Fruit fly (Drosophila melanogaster) whole organism, embryonic: Measurements from ENCODE around the gene Cyp310a1.
A peak's percentile ranks its signal among the peaks of the same experiment; 100 is the strongest.

Experiments used
- Bteb2 ChIP-seq: fragments of 200-800 bp; sonication (Bioruptor generic); optimal IDR thresholded peaks from 2 replicates; lab custom pipeline; 2016; ENCODE audit warnings: missing biosample characterization, missing genetic modification characterization
- CG10565 ChIP-seq: fragments of 200-800 bp; sonication (Bioruptor generic); optimal IDR thresholded peaks from 3 replicates; lab custom pipeline; 2016; ENCODE audit warnings: missing biosample characterization, mild to moderate bottlenecking, missing genetic modification characterization
- CG13894 ChIP-seq: fragments of 200-800 bp; sonication (Bioruptor generic); optimal IDR thresholded peaks from 3 replicates; lab custom pipeline; 2018; ENCODE audit warnings: missing biosample characterization, mild to moderate bottlenecking, missing genetic modification characterization, moderate library complexity
- CG14050 ChIP-seq: fragments of 200-800 bp; sonication (Bioruptor generic); IDR thresholded peaks from 3 replicates; pipeline ENCODE4 v1.3.6; 2022; ENCODE audit warnings: missing biosample characterization, missing genetic modification characterization
- CG14667 ChIP-seq: fragments of 200-800 bp; sonication (Bioruptor generic); IDR thresholded peaks from 2 replicates; pipeline ENCODE4 v1.3.6; 2022; ENCODE audit warnings: missing biosample characterization, missing genetic modification characterization
- CG1603 ChIP-seq: fragments of 200-800 bp; sonication (Bioruptor generic); optimal IDR thresholded peaks from 2 replicates; lab custom pipeline; 2019; ENCODE audit warnings: missing biosample characterization, mild to moderate bottlenecking, missing genetic modification characterization, moderate library complexity
- CG1647 ChIP-seq: fragments of 200-800 bp; sonication (Bioruptor generic); optimal IDR thresholded peaks from 3 replicates; lab custom pipeline; 2016; ENCODE audit warnings: missing biosample characterization, missing genetic modification characterization
- CG16779 ChIP-seq: fragments of 200-800 bp; sonication (Bioruptor generic); IDR thresholded peaks from 2 replicates; pipeline ENCODE4 v1.3.6; 2022; ENCODE audit warnings: missing biosample characterization, missing genetic modification characterization
- CG17361 ChIP-seq: fragments of 200-800 bp; sonication (Bioruptor generic); IDR thresholded peaks from 3 replicates; pipeline ENCODE4 v1.3.6; 2022; ENCODE audit warnings: missing biosample characterization, missing genetic modification characterization
- CG17612 ChIP-seq: fragments of 200-800 bp; sonication (Bioruptor generic); IDR thresholded peaks from 2 replicates; pipeline ENCODE4 v1.3.6; 2022; ENCODE audit warnings: missing biosample characterization, missing genetic modification characterization
- CG17829 ChIP-seq: fragments of 200-800 bp; optimal IDR thresholded peaks from 2 replicates; lab custom pipeline; 2019; ENCODE audit warnings: missing biosample characterization, mild to moderate bottlenecking, missing genetic modification characterization, moderate library complexity
- CG18599 ChIP-seq: fragments of 200-800 bp; sonication (Bioruptor generic); optimal IDR thresholded peaks from 3 replicates; lab custom pipeline; 2017; ENCODE audit warnings: missing biosample characterization, missing genetic modification characterization, mild to moderate bottlenecking, moderate library complexity, missing genetic modification reagents
- CG2116 ChIP-seq: fragments of 200-800 bp; sonication (Bioruptor generic); optimal IDR thresholded peaks from 3 replicates; lab custom pipeline; 2018; ENCODE audit warnings: missing biosample characterization, mild to moderate bottlenecking, missing genetic modification characterization
- CG33213 ChIP-seq: fragments of 200-800 bp; sonication (Bioruptor generic); optimal IDR thresholded peaks from 3 replicates; lab custom pipeline; 2016; ENCODE audit warnings: missing biosample characterization, missing genetic modification characterization
- CG4404 ChIP-seq: fragments of 200-800 bp; sonication (Bioruptor generic); IDR thresholded peaks from 2 replicates; pipeline ENCODE4 v1.3.6; 2022; ENCODE audit warnings: missing biosample characterization, missing genetic modification characterization
- CG5180 ChIP-seq: fragments of 200-800 bp; sonication (Bioruptor generic); optimal IDR thresholded peaks from 3 replicates; lab custom pipeline; 2017; ENCODE audit warnings: missing biosample characterization, missing genetic modification characterization, mild to moderate bottlenecking, moderate library complexity, missing genetic modification reagents
- CG7786 ChIP-seq: fragments of 200-800 bp; sonication (Bioruptor generic); optimal IDR thresholded peaks from 2 replicates; lab custom pipeline; 2016; ENCODE audit warnings: missing biosample characterization, missing genetic modification characterization
- CG7928 ChIP-seq: fragments of 200-800 bp; sonication (Bioruptor generic); optimal IDR thresholded peaks from 2 replicates; lab custom pipeline; 2017; ENCODE audit warnings: missing biosample characterization, mild to moderate bottlenecking, missing genetic modification characterization
- CG8765 ChIP-seq: fragments of 200-800 bp; sonication (Bioruptor generic); IDR thresholded peaks from 2 replicates; pipeline ENCODE4 v1.3.6; 2022; ENCODE audit warnings: missing biosample characterization, missing genetic modification characterization
- CG9932 ChIP-seq: fragments of 200-800 bp; sonication (Bioruptor generic); IDR thresholded peaks from 2 replicates; pipeline ENCODE4 v1.3.6; 2022; ENCODE audit warnings: missing biosample characterization, missing genetic modification characterization
- Fer2 ChIP-seq: fragments of 200-800 bp; sonication (Bioruptor generic); optimal IDR thresholded peaks from 2 replicates; lab custom pipeline; 2018; ENCODE audit warnings: missing biosample characterization, mild to moderate bottlenecking, missing genetic modification characterization, moderate library complexity
- Gug ChIP-seq: fragments of 200-800 bp; sonication (Bioruptor generic); IDR thresholded peaks from 4 replicates; pipeline ENCODE4 v1.3.6; 2022; ENCODE audit warnings: missing biosample characterization, missing genetic modification characterization
- Hey ChIP-seq: fragments of 200-800 bp; sonication (Bioruptor generic); optimal IDR thresholded peaks from 3 replicates; lab custom pipeline; 2018; ENCODE audit warnings: missing biosample characterization, mild to moderate bottlenecking, missing genetic modification characterization
- Hmr ChIP-seq: fragments of 200-800 bp; sonication (Bioruptor generic); optimal IDR thresholded peaks from 3 replicates; lab custom pipeline; 2017; ENCODE audit warnings: mild to moderate bottlenecking, missing biosample characterization, missing genetic modification reagents, missing genetic modification characterization
- Hr78 ChIP-seq, 2 experiments: fragments of 200-800 bp in 1 of 2; fragments of >200 bp in 1 of 2; sonication (Bioruptor generic) in 1 of 2; optimal IDR thresholded peaks; 2 replicates each; lab custom pipeline; 2017 to 2019; ENCODE audit warnings: missing biosample characterization in 2 of 2, missing genetic modification characterization in 2 of 2, mild to moderate bottlenecking in 1 of 2, moderate library complexity in 1 of 2
- Hsf ChIP-seq: fragments of 200-800 bp; sonication (Bioruptor generic); optimal IDR thresholded peaks from 3 replicates; lab custom pipeline; 2016; ENCODE audit warnings: missing biosample characterization, missing genetic modification characterization
- Mad ChIP-seq: fragments of 200-800 bp; sonication (Bioruptor generic); optimal IDR thresholded peaks from 2 replicates; lab custom pipeline; 2016; ENCODE audit warnings: missing biosample characterization, missing genetic modification characterization
- Med ChIP-seq: fragments of 200-800 bp; sonication (Bioruptor generic); peaks from one replicate; lab custom pipeline; 2016; ENCODE audit warnings: missing biosample characterization, missing genetic modification characterization, mild to moderate bottlenecking, inconsistent platforms, moderate library complexity
- NK7.1 ChIP-seq: fragments of 200-800 bp; sonication (Bioruptor generic); optimal IDR thresholded peaks from 3 replicates; lab custom pipeline; 2016; ENCODE audit warnings: missing biosample characterization, missing genetic modification characterization
- NfI ChIP-seq: fragments of 200-800 bp; sonication (Bioruptor generic); optimal IDR thresholded peaks from 3 replicates; lab custom pipeline; 2018; ENCODE audit warnings: missing biosample characterization, mild to moderate bottlenecking, missing genetic modification characterization, moderate library complexity
- Rfx ChIP-seq: fragments of 200-800 bp; sonication (Bioruptor generic); IDR thresholded peaks from 2 replicates; pipeline ENCODE4 v1.3.6; 2022; ENCODE audit warnings: missing biosample characterization, missing genetic modification characterization
- Spps ChIP-seq: fragments of 200-800 bp; sonication (Bioruptor generic); optimal IDR thresholded peaks from 2 replicates; lab custom pipeline; 2018; ENCODE audit warnings: missing biosample characterization, mild to moderate bottlenecking, missing genetic modification characterization
- aop ChIP-seq: fragments of 200-800 bp; sonication (Bioruptor generic); IDR thresholded peaks from 2 replicates; pipeline ENCODE4 v1.3.6; 2022; ENCODE audit warnings: missing biosample characterization, missing genetic modification characterization
- br ChIP-seq: fragments of >200 bp; optimal IDR thresholded peaks from 2 replicates; lab custom pipeline; 2017
- bsh ChIP-seq, 2 experiments: fragments of 200-800 bp; sonication (Bioruptor generic); optimal IDR thresholded peaks; 2 replicates each; lab custom pipeline; 2017 to 2018; ENCODE audit warnings: mild to moderate bottlenecking in 2 of 2, missing biosample characterization in 2 of 2, missing genetic modification characterization in 2 of 2, moderate library complexity in 1 of 2
- cas ChIP-seq: fragments of 200-800 bp; sonication (Bioruptor generic); IDR thresholded peaks from 2 replicates; pipeline ENCODE4 v1.3.6; 2022; ENCODE audit warnings: missing biosample characterization, missing genetic modification characterization
- caup ChIP-seq: fragments of 200-800 bp; sonication (Bioruptor generic); optimal IDR thresholded peaks from 3 replicates; lab custom pipeline; 2017; ENCODE audit warnings: missing biosample characterization, mild to moderate bottlenecking, missing genetic modification characterization, moderate library complexity; ENCODE audit not compliant: severe bottlenecking
- fd64A ChIP-seq: fragments of 200-800 bp; sonication (Bioruptor generic); optimal IDR thresholded peaks from 3 replicates; lab custom pipeline; 2018; ENCODE audit warnings: missing biosample characterization, mild to moderate bottlenecking, missing genetic modification characterization
- fd96Cb ChIP-seq: fragments of 200-800 bp; sonication (Bioruptor generic); optimal IDR thresholded peaks from 2 replicates; lab custom pipeline; 2018; ENCODE audit warnings: missing biosample characterization, mild to moderate bottlenecking, missing genetic modification characterization, moderate library complexity
- gcm2 ChIP-seq: fragments of 200-800 bp; sonication (Bioruptor generic); optimal IDR thresholded peaks from 2 replicates; lab custom pipeline; 2016; ENCODE audit warnings: missing biosample characterization, missing genetic modification characterization
- lov ChIP-seq, 2 experiments: fragments of 200-800 bp in 1 of 2; fragments of >200 bp in 1 of 2; sonication (Bioruptor generic) in 1 of 2; IDR thresholded peaks in 1 of 2; optimal IDR thresholded peaks in 1 of 2; 2 replicates in 1 of 2; 3 replicates in 1 of 2; pipeline versions ENCODE4 v1.3.6 to Lab custom; 2017 to 2022; ENCODE audit warnings: missing biosample characterization in 1 of 2, missing genetic modification characterization in 1 of 2
- peb ChIP-seq: fragments of 200-800 bp; sonication (Bioruptor generic); IDR thresholded peaks from 2 replicates; pipeline ENCODE4 v1.3.6; 2022; ENCODE audit warnings: missing biosample characterization, missing genetic modification characterization
- pho ChIP-seq: fragments of 200-800 bp; sonication (Bioruptor generic); optimal IDR thresholded peaks from 2 replicates; lab custom pipeline; 2016; ENCODE audit warnings: missing biosample characterization, missing genetic modification characterization
- pum ChIP-seq: fragments of 200-800 bp; sonication (Bioruptor generic); optimal IDR thresholded peaks from 2 replicates; lab custom pipeline; 2016; ENCODE audit warnings: missing biosample characterization, missing genetic modification characterization
- rib ChIP-seq: fragments of 200-800 bp; sonication (Bioruptor generic); IDR thresholded peaks from 2 replicates; pipeline ENCODE4 v1.3.6; 2022; ENCODE audit warnings: missing biosample characterization, missing genetic modification characterization
- salm ChIP-seq: fragments of 200-800 bp; sonication (Bioruptor generic); optimal IDR thresholded peaks from 2 replicates; lab custom pipeline; 2018; ENCODE audit warnings: missing biosample characterization, mild to moderate bottlenecking, missing genetic modification characterization
- sens ChIP-seq: fragments of 200-800 bp; sonication (Bioruptor generic); peaks from one replicate; lab custom pipeline; 2016; ENCODE audit warnings: missing biosample characterization, missing genetic modification characterization
- seq ChIP-seq: fragments of 200-800 bp; sonication (Bioruptor generic); IDR thresholded peaks from 2 replicates; pipeline ENCODE4 v1.3.6; 2022; ENCODE audit warnings: missing biosample characterization, missing genetic modification characterization
- sr ChIP-seq: fragments of 200-800 bp; sonication (Bioruptor generic); IDR thresholded peaks from 3 replicates; pipeline ENCODE4 v1.3.6; 2022; ENCODE audit warnings: missing biosample characterization, missing genetic modification characterization
- tna ChIP-seq: fragments of 200-800 bp; sonication (Bioruptor generic); IDR thresholded peaks from 2 replicates; pipeline ENCODE4 v1.3.6; 2022; ENCODE audit warnings: missing biosample characterization, missing genetic modification characterization; ENCODE audit not compliant: partially characterized antibody
- tup ChIP-seq: fragments of 200-800 bp; sonication (Bioruptor generic); optimal IDR thresholded peaks from 2 replicates; lab custom pipeline; 2016; ENCODE audit warnings: missing biosample characterization, mild to moderate bottlenecking, missing genetic modification characterization, moderate library complexity
- wor ChIP-seq: fragments of 200-800 bp; sonication (Bioruptor generic); IDR thresholded peaks from 2 replicates; pipeline ENCODE4 v1.3.6; 2022; ENCODE audit warnings: missing biosample characterization, missing genetic modification characterization

The Cyp310a1 gene

DNA sequence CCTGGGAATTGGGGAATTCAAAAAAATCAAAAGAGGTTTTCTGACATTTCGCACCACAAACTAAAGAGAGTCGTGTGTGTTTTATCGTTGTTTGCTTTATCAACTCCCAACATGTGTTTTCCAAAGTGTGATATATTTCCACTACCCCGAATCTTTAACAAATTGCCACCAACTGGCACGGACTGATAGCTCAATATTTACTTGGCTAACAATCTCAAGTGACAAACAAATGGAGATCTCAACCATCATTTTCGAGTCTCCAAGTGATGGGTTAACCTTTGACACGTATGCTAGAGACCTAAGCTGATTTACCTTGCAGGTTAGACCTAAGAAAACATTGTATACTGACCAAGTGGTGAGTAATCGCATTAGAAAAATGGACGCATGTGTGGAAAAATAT is 27.3 kb downstream of the Cyp310a1 start (continued):
- TF ChIP-seq NK7.1 (GFP tag; lab: Kevin White, UChicago) = no peak
- TF ChIP-seq CG17829 = no peak
- no peak for TF ChIP-seq bsh (GFP tag; optimal IDR thresholded peaks at IDR 0.05; lab: Kevin White, UChicago)
- no peak for TF ChIP-seq peb (GFP tag; lab: Robert Waterston, UW)
- TF ChIP-seq Bteb2 = no peak
- TF ChIP-seq CG10565 = no peak
- TF ChIP-seq CG14050 (GFP tag; lab: Robert Waterston, UW) = no peak
- TF ChIP-seq fd96Cb (tag; lab: Kevin White, UChicago) = no peak
- TF ChIP-seq Hr78 (GFP tag; optimal IDR thresholded peaks at IDR 0.05; lab: Kevin White, UChicago) = peak in 1 of 2 experiments; percentile 87
- TF ChIP-seq seq (GFP tag; lab: Robert Waterston, UW) = no peak
- TF ChIP-seq Spps = no peak
- no peak for TF ChIP-seq CG33213 (GFP tag; lab: Kevin White, UChicago)
- TF ChIP-seq gcm2 (GFP tag; lab: Kevin White, UChicago) = no peak
- no peak for TF ChIP-seq CG9932
- no peak for TF ChIP-seq CG7786 (GFP tag; lab: Kevin White, UChicago)
- TF ChIP-seq Fer2 (tag; lab: Kevin White, UChicago) = no peak
- TF ChIP-seq wor (GFP tag; lab: Robert Waterston, UW) = no peak
- TF ChIP-seq NfI (GFP tag; lab: Kevin White, UChicago) = no peak
- no peak for TF ChIP-seq Hsf (GFP tag; lab: Kevin White, UChicago)
- TF ChIP-seq Gug (GFP tag; lab: Robert Waterston, UW) = no peak
- no peak for TF ChIP-seq rib (GFP tag; lab: Robert Waterston, UW)
- no peak for TF ChIP-seq CG17361 (GFP tag; lab: Robert Waterston, UW)
- no peak for TF ChIP-seq salm (tag; lab: Kevin White, UChicago)
- TF ChIP-seq CG1603 (tag; lab: Kevin White, UChicago) = peak; percentile 39
- no peak for TF ChIP-seq tna
- no peak for TF ChIP-seq Mad (GFP tag; lab: Kevin White, UChicago)
- TF ChIP-seq CG1647 (GFP tag; lab: Kevin White, UChicago) = no peak
- TF ChIP-seq Rfx (GFP tag; lab: Robert Waterston, UW) = no peak
- TF ChIP-seq Med (GFP tag; lab: Kevin White, UChicago) = peak; percentile 14
- no peak for TF ChIP-seq cas (GFP tag; lab: Robert Waterston, UW)
- peak; percentile 51 for TF ChIP-seq caup (GFP tag; lab: Kevin White, UChicago)
- no peak for TF ChIP-seq br (lab: Kevin White, UChicago)
- no peak for TF ChIP-seq tup (GFP tag; lab: Kevin White, UChicago)
- no peak for TF ChIP-seq aop (GFP tag; lab: Robert Waterston, UW)
- TF ChIP-seq CG5180 (GFP tag; lab: Kevin White, UChicago) = no peak
- TF ChIP-seq CG4404 (GFP tag; lab: Robert Waterston, UW) = no peak
- TF ChIP-seq CG2116 (GFP tag; lab: Kevin White, UChicago) = no peak
- TF ChIP-seq CG18599 (GFP tag; lab: Kevin White, UChicago) = no peak
- TF ChIP-seq pum (GFP tag; lab: Kevin White, UChicago) = no peak
- no peak for TF ChIP-seq CG8765 (GFP tag; lab: Robert Waterston, UW)
- TF ChIP-seq CG13894 (tag; lab: Kevin White, UChicago) = no peak
- no peak for TF ChIP-seq lov (optimal IDR thresholded peaks at IDR 0.05; lab: Kevin White, UChicago)
- TF ChIP-seq lov (GFP tag; IDR thresholded peaks at IDR 0.05; lab: Robert Waterston, UW) = no peak
- TF ChIP-seq sens = peak; percentile 86
- no peak for TF ChIP-seq CG14667 (GFP tag; lab: Robert Waterston, UW)
- no peak for TF ChIP-seq pho
- TF ChIP-seq sr (GFP tag; lab: Robert Waterston, UW) = no peak
- TF ChIP-seq Hmr (GFP tag; lab: Kevin White, UChicago) = no peak
- TF ChIP-seq Hey = no peak
- no peak for TF ChIP-seq CG17612
- no peak for TF ChIP-seq CG16779
- no peak for TF ChIP-seq CG7928 (GFP tag; lab: Kevin White, UChicago)
- no peak for TF ChIP-seq fd64A (GFP tag; lab: Kevin White, UChicago)
